Worm (Caenorhabditis elegans) whole organism, L2 larva: Measurements from ENCODE around the gene C06C6.8.

Source experiments
- R02D3.7 ChIP-seq: fragments of 150-350 bp; optimal IDR thresholded peaks from 2 replicates; lab custom pipeline; 2014; ENCODE audit warnings: missing biosample characterization, missing genetic modification characterization
- ZK546.5 ChIP-seq: sonication (generic microtip); optimal IDR thresholded peaks from 2 replicates; lab custom pipeline; 2017; ENCODE audit warnings: missing biosample characterization, missing genetic modification characterization
- ceh-16 ChIP-seq: fragments of 150-350 bp; optimal IDR thresholded peaks from 2 replicates; lab custom pipeline; 2014; ENCODE audit warnings: missing biosample characterization, missing genetic modification characterization
- fos-1 ChIP-seq: fragments of 150-350 bp; optimal IDR thresholded peaks from 2 replicates; lab custom pipeline; 2014; ENCODE audit warnings: missing biosample characterization, missing genetic modification characterization
- mbf-1 ChIP-seq: sonication (generic microtip); optimal IDR thresholded peaks from 2 replicates; lab custom pipeline; 2017; ENCODE audit warnings: missing biosample characterization, missing genetic modification characterization
- nhr-10 ChIP-seq: sonication (generic microtip); optimal IDR thresholded peaks from 2 replicates; lab custom pipeline; 2017; ENCODE audit warnings: missing biosample characterization, missing genetic modification characterization
- nhr-11 ChIP-seq: fragments of 150-350 bp; optimal IDR thresholded peaks from 2 replicates; lab custom pipeline; 2014; ENCODE audit warnings: missing biosample characterization, missing genetic modification characterization
- nhr-23 ChIP-seq: fragments of 150-350 bp; optimal IDR thresholded peaks from 2 replicates; lab custom pipeline; 2014; ENCODE audit warnings: missing biosample characterization, missing genetic modification reagents, missing genetic modification characterization
- nhr-25 ChIP-seq: fragments of 150-350 bp; sonication (generic microtip); optimal IDR thresholded peaks from 3 replicates; lab custom pipeline; 2014; ENCODE audit warnings: missing biosample characterization, missing genetic modification characterization
- peb-1 ChIP-seq: fragments of 150-350 bp; optimal IDR thresholded peaks from 2 replicates; lab custom pipeline; 2014; ENCODE audit warnings: missing biosample characterization, missing genetic modification characterization
- unc-62 ChIP-seq: fragments of 150-350 bp; optimal IDR thresholded peaks from 2 replicates; lab custom pipeline; 2014; ENCODE audit warnings: missing biosample characterization, missing genetic modification reagents, missing genetic modification characterization
- ztf-4 ChIP-seq: fragments of 150-350 bp; optimal IDR thresholded peaks from 2 replicates; lab custom pipeline; 2014; ENCODE audit warnings: missing biosample characterization, missing genetic modification characterization

The C06C6.8 gene

DNA sequence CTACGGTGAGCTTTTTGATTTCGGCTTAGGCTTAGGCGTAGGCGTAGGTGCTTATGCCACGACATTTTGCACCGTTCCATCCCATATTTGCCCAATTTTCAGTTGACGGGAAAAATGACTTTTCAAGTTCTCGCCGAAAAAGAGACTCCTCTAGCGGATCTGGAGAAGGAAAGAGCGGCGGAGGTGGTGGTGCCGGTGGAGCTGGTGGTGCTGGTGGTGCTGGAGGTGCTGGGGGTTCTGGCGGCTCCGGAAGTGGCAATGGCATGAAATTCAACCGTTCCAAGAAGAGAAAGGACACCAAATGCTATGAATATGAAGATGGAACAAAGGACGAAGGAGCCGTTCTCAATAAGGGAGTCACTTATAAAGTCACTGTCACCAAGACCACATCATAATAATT is 50.1 kb downstream of the C06C6.8 start:
- TF ChIP-seq nhr-11 (tag; lab: Kevin White, UChicago): no peak
- no peak for TF ChIP-seq ceh-16 (tag; lab: Kevin White, UChicago)
- no peak for TF ChIP-seq unc-62 (GFP tag; lab: Kevin White, UChicago)
- TF ChIP-seq nhr-10 (tag; lab: Kevin White, UChicago): no peak
- TF ChIP-seq mbf-1: no peak
- no peak for TF ChIP-seq fos-1 (tag; lab: Kevin White, UChicago)
- no peak for TF ChIP-seq ZK546.5
- no peak for TF ChIP-seq R02D3.7
- TF ChIP-seq nhr-23: no peak
- TF ChIP-seq nhr-25 (tag; lab: Kevin White, UChicago): no peak
- TF ChIP-seq peb-1 (tag; lab: Kevin White, UChicago): no peak
- no peak for TF ChIP-seq ztf-4
